Fruit fly (Drosophila melanogaster): ENCODE measurements around the gene CG1924.

The CG1924 gene

DNA sequence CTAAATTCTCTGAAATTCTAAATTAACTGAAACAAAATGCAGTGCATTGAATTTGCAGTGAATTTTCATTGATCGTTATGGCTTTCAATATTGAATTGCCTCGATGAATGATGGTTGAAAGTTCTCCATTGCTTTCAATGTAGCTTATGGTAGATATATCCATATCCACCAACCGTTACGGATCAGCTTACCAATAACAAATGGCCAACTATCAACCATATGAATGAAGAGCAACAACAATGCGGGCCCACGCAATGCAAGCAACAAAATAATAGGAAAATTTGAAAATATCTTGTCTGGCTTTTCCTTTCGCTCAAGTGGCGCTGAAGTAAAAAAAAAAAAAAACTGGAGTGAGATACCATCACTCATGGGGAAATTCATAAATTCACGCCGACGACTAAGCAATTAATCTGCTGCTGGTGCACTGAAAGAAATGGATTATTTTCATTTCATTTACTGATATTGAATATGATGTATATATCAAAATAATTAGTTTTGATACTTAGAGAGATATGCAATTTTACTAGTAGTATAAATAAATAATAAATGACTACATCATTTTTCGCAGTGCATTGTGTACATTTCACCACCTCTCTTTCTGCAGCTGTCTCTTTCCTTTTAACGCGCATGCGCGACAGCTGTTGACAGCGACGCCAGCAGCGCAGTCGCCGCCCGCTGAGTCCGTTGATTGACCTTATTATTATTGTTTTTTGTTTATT, 23.6 kb upstream of the CG1924 start (continued):
- TF ChIP-seq sd (tag; optimal IDR thresholded peaks at IDR 0.05) (peak; percentile 21), tx (GFP tag; optimal IDR thresholded peaks at IDR 0.05) (peak; percentile 7), crc (GFP tag; optimal IDR thresholded peaks at IDR 0.05) (no peak), usp (GFP tag; optimal IDR thresholded peaks at IDR 0.05) (no peak), CG9817 (tag; optimal IDR thresholded peaks at IDR 0.05) (peak; percentile 56), CG6654 (GFP tag; optimal IDR thresholded peaks at IDR 0.05) (peak; percentile 60), Rfx (GFP tag; IDR thresholded peaks at IDR 0.05) (peak; percentile 31; the same call in 1 of the 2 replicates), zf30C (GFP tag; optimal IDR thresholded peaks at IDR 0.05) (peak; percentile 90), slbo (GFP tag; IDR thresholded peaks at IDR 0.05) (peak; percentile 61), eyg (GFP tag; optimal IDR thresholded peaks at IDR 0.05) (no peak), CG18599 (GFP tag; optimal IDR thresholded peaks at IDR 0.05) (peak; percentile 45), lov (optimal IDR thresholded peaks at IDR 0.05) (no peak), lov (GFP tag; IDR thresholded peaks at IDR 0.05) (peak; percentile 82; the same call in 2 of the 3 replicates), knrl (GFP tag; IDR thresholded peaks at IDR 0.05; ENCODE audit: partially characterized antibody) (no peak), Deaf1 (tag; optimal IDR thresholded peaks at IDR 0.05) (peak; percentile 29)

DNA sequence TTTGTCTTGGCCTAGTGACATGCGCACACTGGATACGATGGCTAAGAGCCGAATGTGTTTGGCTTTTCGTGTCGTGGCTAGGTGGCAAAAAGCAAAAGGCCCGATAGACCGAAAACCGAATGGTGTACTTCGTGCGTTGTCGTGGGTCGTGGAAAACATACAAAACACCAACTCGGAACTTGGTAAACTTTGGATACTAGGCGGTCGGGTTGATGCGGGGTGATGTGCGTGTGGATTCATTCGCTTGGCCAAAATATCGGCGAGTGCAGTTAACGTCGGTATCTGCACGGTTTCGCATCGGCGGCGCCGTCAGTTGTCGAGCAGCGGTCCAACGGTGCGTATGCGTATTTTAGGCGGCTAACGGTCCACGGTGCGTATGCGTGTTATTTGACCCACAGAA, 50.4 kb downstream of the CG1924 start:
- TF ChIP-seq CHES-1-like (GFP tag; optimal IDR thresholded peaks at IDR 0.05), result no peak
- TF ChIP-seq chinmo (GFP tag; IDR thresholded peaks at IDR 0.05; ENCODE audit: partially characterized antibody), result 0 out of 4 replicates have a peak, but pooled peaks have one; percentile 13
- peak; percentile 65 for TF ChIP-seq CG7372 (GFP tag; IDR thresholded peaks at IDR 0.05)
- peak; percentile 98 for TF ChIP-seq Deaf1 (tag; optimal IDR thresholded peaks at IDR 0.05)
- TF ChIP-seq BEAF-32 (GFP tag; optimal IDR thresholded peaks at IDR 0.05), result no peak
- TF ChIP-seq Jarid2 (GFP tag; optimal IDR thresholded peaks at IDR 0.05), result peak; percentile 10
- TF ChIP-seq CG8290 (GFP tag; optimal IDR thresholded peaks at IDR 0.05), result no peak
- TF ChIP-seq CG8290 (tag; optimal IDR thresholded peaks at IDR 0.05), result peak in 1 of 2 experiments; percentile 9
- TF ChIP-seq CG13894 (tag; optimal IDR thresholded peaks at IDR 0.05), result peak; percentile 62
- TF ChIP-seq sima (GFP tag; optimal IDR thresholded peaks at IDR 0.05), result no peak
- no peak for TF ChIP-seq Atf6 (GFP tag; IDR thresholded peaks at IDR 0.05)
- TF ChIP-seq ATbp (GFP tag; optimal IDR thresholded peaks at IDR 0.05), result no peak
- no peak for TF ChIP-seq CG6654 (GFP tag; optimal IDR thresholded peaks at IDR 0.05)
- TF ChIP-seq ewg (GFP tag; optimal IDR thresholded peaks at IDR 0.05), result peak; percentile 8
- no peak for TF ChIP-seq CG3281 (GFP tag; optimal IDR thresholded peaks at IDR 0.05)
- TF ChIP-seq CG10543 (GFP tag; optimal IDR thresholded peaks at IDR 0.05), result peak; percentile 10
- TF ChIP-seq abd-A (tag; optimal IDR thresholded peaks at IDR 0.05), result peak; percentile 49
- no peak for TF ChIP-seq CG6689 (GFP tag; IDR thresholded peaks at IDR 0.05)
- no peak for TF ChIP-seq Fer3 (tag; optimal IDR thresholded peaks at IDR 0.05)
- no peak for TF ChIP-seq ase (GFP tag; IDR thresholded peaks at IDR 0.05)

Data from whole organism, embryonic.